Fruit fly (Drosophila melanogaster): ENCODE measurements around the gene tow.

Gene tow

dm6 chr3L:6925843-6926242 lies 16.8 kb upstream of the tow start (continued):
- TF ChIP-seq dimm (GFP tag; IDR thresholded peaks at IDR 0.05) (no peak), hkb (optimal IDR thresholded peaks at IDR 0.05) (no peak), hkb (GFP tag; IDR thresholded peaks at IDR 0.05) (no peak), CG9817 (tag; optimal IDR thresholded peaks at IDR 0.05) (no peak), CG9215 (GFP tag; IDR thresholded peaks at IDR 0.05) (no peak), Dip3 (GFP tag; optimal IDR thresholded peaks at IDR 0.05) (no peak), CG2120 (GFP tag; optimal IDR thresholded peaks at IDR 0.05) (no peak), HLHmδ (GFP tag; optimal IDR thresholded peaks at IDR 0.05) (no peak), dati (GFP tag; IDR thresholded peaks at IDR 0.05) (no peak), kah (GFP tag; optimal IDR thresholded peaks at IDR 0.05) (no peak), Vsx1 (GFP tag; optimal IDR thresholded peaks at IDR 0.05) (no peak), CG12391 (tag; optimal IDR thresholded peaks at IDR 0.05) (no peak), lola (GFP tag; optimal IDR thresholded peaks at IDR 0.05) (no peak), bab2 (GFP tag; optimal IDR thresholded peaks at IDR 0.05) (no peak), CG14441 (GFP tag; IDR thresholded peaks at IDR 0.05) (no peak), tap (tag; optimal IDR thresholded peaks at IDR 0.05) (no peak), CG8944 (GFP tag; optimal IDR thresholded peaks at IDR 0.05) (no peak), CG14860 (GFP tag; IDR thresholded peaks at IDR 0.05; ENCODE audit: partially characterized antibody) (no peak), CG34422 (GFP tag; IDR thresholded peaks at IDR 0.05) (no peak), fd64A (GFP tag; optimal IDR thresholded peaks at IDR 0.05) (no peak), CG11398 (GFP tag; optimal IDR thresholded peaks at IDR 0.05) (no peak), Poxn (GFP tag; IDR thresholded peaks at IDR 0.05) (no peak), CG4820 (GFP tag; optimal IDR thresholded peaks at IDR 0.05) (no peak), emc (GFP tag; optimal IDR thresholded peaks at IDR 0.05) (no peak), Hr78 (GFP tag; optimal IDR thresholded peaks at IDR 0.05) (no peak), CG13424 (tag; optimal IDR thresholded peaks at IDR 0.05) (no peak), Meics (GFP tag; optimal IDR thresholded peaks at IDR 0.05) (no peak), repo (GFP tag; optimal IDR thresholded peaks at IDR 0.05) (no peak), CG6683 (GFP tag; optimal IDR thresholded peaks at IDR 0.05) (no peak), Dad (GFP tag; optimal IDR thresholded peaks at IDR 0.05) (no peak), prd (optimal IDR thresholded peaks at IDR 0.05) (no peak), prd (GFP tag; IDR thresholded peaks at IDR 0.05) (0 out of 3 replicates have a peak, but pooled peaks have one; percentile 7), org-1 (GFP tag; optimal IDR thresholded peaks at IDR 0.05) (no peak), sisA (GFP tag; IDR thresholded peaks at IDR 0.05) (no peak), Antp (GFP tag; optimal IDR thresholded peaks at IDR 0.05) (no peak), CG10274 (GFP tag; optimal IDR thresholded peaks at IDR 0.05) (no peak), Hey (tag; optimal IDR thresholded peaks at IDR 0.05) (no peak), Hsf (GFP tag; optimal IDR thresholded peaks at IDR 0.05) (no peak), CG14710 (tag; optimal IDR thresholded peaks at IDR 0.05) (no peak), CG3407 (GFP tag; optimal IDR thresholded peaks at IDR 0.05) (no peak), CG8290 (GFP tag; optimal IDR thresholded peaks at IDR 0.05) (peak; percentile 8), CG8290 (tag; optimal IDR thresholded peaks at IDR 0.05) (peak; percentile 4 to 5), CG30431 (GFP tag; optimal IDR thresholded peaks at IDR 0.05) (no peak), Hr51 (GFP tag; optimal IDR thresholded peaks at IDR 0.05) (no peak), CG6689 (GFP tag; IDR thresholded peaks at IDR 0.05) (no peak)
